Fruit fly (Drosophila melanogaster) Kc167 (cell line): ENCODE measurements around the gene CG14232.

Experiments
- insv ChIP-seq: fragments of >200 bp; optimal IDR thresholded peaks from 3 replicates; lab custom pipeline; 2018; ENCODE audit warnings: missing external identifiers
- psq ChIP-seq: fragments of >200 bp; optimal IDR thresholded peaks from 2 replicates; lab custom pipeline; 2017; ENCODE audit warnings: missing external identifiers
- ttk ChIP-seq: sonication (Bioruptor generic); optimal IDR thresholded peaks from 2 replicates; lab custom pipeline; 2017; ENCODE audit warnings: missing external identifiers

DNA sequence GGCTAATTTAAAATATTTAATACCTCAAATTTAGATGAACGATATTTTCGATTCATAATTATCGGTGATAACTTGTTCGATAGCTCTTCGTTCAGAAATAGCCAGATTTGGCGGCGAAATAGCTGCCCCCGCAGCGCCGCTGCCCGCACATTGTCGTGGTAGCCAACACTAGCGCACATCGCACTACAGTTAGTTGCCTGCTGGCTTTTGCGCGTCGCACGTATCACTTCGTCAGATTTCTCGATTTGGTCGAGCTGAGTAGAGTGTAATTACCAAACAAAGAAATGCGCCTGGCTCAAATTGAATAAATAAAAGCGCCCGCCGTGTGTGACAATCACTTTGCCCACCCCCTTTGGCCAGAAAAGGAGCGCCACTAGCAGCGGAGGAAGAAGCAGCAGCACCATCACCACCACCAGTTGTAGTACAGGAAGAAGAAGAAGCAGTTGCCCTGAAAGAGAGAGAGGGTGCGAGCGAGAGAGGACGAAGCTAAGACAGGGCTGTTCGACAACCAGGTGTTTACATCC, 46.6 kb upstream of the CG14232 start, which contains the start of gene Abcd3:
- no peak for TF ChIP-seq ttk (lab: Kevin White, UChicago)
- no peak for TF ChIP-seq insv (lab: Kevin White, UChicago)
- no peak for TF ChIP-seq psq (lab: Kevin White, UChicago)
